Worm (Caenorhabditis elegans): ENCODE data around the gene nhr-192.

ce11 chrV:10084864-10085263 is 14.4 kb upstream of the nhr-192 start, which contains the start of gene R04B5.6:
- TF ChIP-seq hlh-4 (tag; optimal IDR thresholded peaks at IDR 0.05) (no peak), ces-1 (GFP tag; optimal IDR thresholded peaks at IDR 0.05) (no peak), unc-62 (GFP tag; optimal IDR thresholded peaks at IDR 0.05) (no peak), aly-2 (tag; optimal IDR thresholded peaks at IDR 0.05) (no peak), mab-9 (GFP tag; IDR thresholded peaks at IDR 0.05) (no peak), mdl-1 (tag; optimal IDR thresholded peaks at IDR 0.05) (no peak), unc-130 (tag; optimal IDR thresholded peaks at IDR 0.05) (no peak)

All from whole organism, L1 larva.